Worm (Caenorhabditis elegans) whole organism, midembryonic: ENCODE data around the gene R12B2.3.

Source experiments
- T22C8.4 ChIP-seq: fragments of 200-800 bp; sonication (Bioruptor generic); IDR thresholded peaks from 2 replicates; pipeline ENCODE4 v1.3.6; 2022; ENCODE audit warnings: missing genetic modification characterization, missing compliant biosample characterization
- cog-1 ChIP-seq: sonication (generic microtip); optimal IDR thresholded peaks from 2 replicates; lab custom pipeline; 2016; ENCODE audit warnings: missing genetic modification characterization, missing compliant biosample characterization
- flt-1 ChIP-seq: fragments of 200-800 bp; sonication (Bioruptor generic); IDR thresholded peaks from 2 replicates; pipeline ENCODE4 v1.3.6; 2022; ENCODE audit warnings: missing genetic modification characterization, missing compliant biosample characterization
- klf-2 ChIP-seq: fragments of 200-800 bp; sonication (Bioruptor generic); conservative IDR thresholded peaks from 2 replicates; pipeline ENCODE4 v1.3.6; 2022; ENCODE audit warnings: missing genetic modification reagents, missing genetic modification characterization, missing compliant biosample characterization
- med-1 ChIP-seq: sonication (generic microtip); optimal IDR thresholded peaks from 2 replicates; lab custom pipeline; 2017; ENCODE audit warnings: missing genetic modification characterization, mild to moderate bottlenecking, missing compliant biosample characterization, antibody characterized with exemption, missing genetic modification reagents; ENCODE audit not compliant: insufficient read depth
- ref-1 ChIP-seq: fragments of 200-800 bp; sonication (Bioruptor generic); conservative IDR thresholded peaks from 2 replicates; pipeline ENCODE4 v1.3.6; 2022; ENCODE audit warnings: missing genetic modification reagents, missing genetic modification characterization, missing compliant biosample characterization
- tab-1 ChIP-seq: fragments of 200-800 bp; sonication (Bioruptor generic); IDR thresholded peaks from 2 replicates; pipeline ENCODE4 v1.3.6; 2022; ENCODE audit warnings: missing genetic modification characterization, missing compliant biosample characterization
- ztf-23 ChIP-seq: fragments of 200-800 bp; sonication (Bioruptor generic); IDR thresholded peaks from 2 replicates; pipeline ENCODE4 v1.3.6; 2022; ENCODE audit warnings: missing genetic modification reagents, missing genetic modification characterization, missing compliant biosample characterization
- ztf-29 ChIP-seq: fragments of 200-800 bp; sonication (Bioruptor generic); IDR thresholded peaks from 2 replicates; pipeline ENCODE4 v1.3.6; 2022; ENCODE audit warnings: missing genetic modification reagents, missing genetic modification characterization, missing compliant biosample characterization

R12B2.3 gene

ce11 chrIII:5794982-5795381, 10.4 kb upstream of the R12B2.3 start:
- TF ChIP-seq tab-1 (GFP tag; lab: Robert Waterston, UW) (no peak), klf-2 (GFP tag; lab: Robert Waterston, UW) (no peak), ztf-23 (GFP tag; lab: Robert Waterston, UW) (no peak), med-1 (GFP tag; lab: Kevin White, UChicago) (no peak), flt-1 (GFP tag; lab: Robert Waterston, UW) (no peak), ref-1 (GFP tag; lab: Robert Waterston, UW) (no peak), ztf-29 (no peak), T22C8.4 (GFP tag; lab: Robert Waterston, UW) (no peak), cog-1 (tag; lab: Kevin White, UChicago) (no peak)

- TF ChIP-seq ztf-29 (no peak), flt-1 (GFP tag; lab: Robert Waterston, UW) (no peak), T22C8.4 (GFP tag; lab: Robert Waterston, UW) (no peak), tab-1 (GFP tag; lab: Robert Waterston, UW) (no peak), ztf-23 (GFP tag; lab: Robert Waterston, UW) (no peak), ref-1 (GFP tag; lab: Robert Waterston, UW) (no peak), med-1 (GFP tag; lab: Kevin White, UChicago) (no peak), klf-2 (GFP tag; lab: Robert Waterston, UW) (no peak), cog-1 (tag; lab: Kevin White, UChicago) (no peak)
Observed at ce11 chrIII:5798747-5799146, 6.6 kb upstream of the R12B2.3 start, which contains the start of gene ceh-10. Gene ceh-10, plus strand, starts transcription at chrIII:5799047.

- no peak for TF ChIP-seq tab-1 (GFP tag; lab: Robert Waterston, UW)
- TF ChIP-seq ztf-23 (GFP tag; lab: Robert Waterston, UW) = no peak
- no peak for TF ChIP-seq med-1 (GFP tag; lab: Kevin White, UChicago)
- TF ChIP-seq T22C8.4 (GFP tag; lab: Robert Waterston, UW) = no peak
- TF ChIP-seq klf-2 (GFP tag; lab: Robert Waterston, UW) = no peak
- no peak for TF ChIP-seq ref-1 (GFP tag; lab: Robert Waterston, UW)
- no peak for TF ChIP-seq flt-1 (GFP tag; lab: Robert Waterston, UW)
- TF ChIP-seq cog-1 (tag; lab: Kevin White, UChicago) = no peak
- no peak for TF ChIP-seq ztf-29
Observed at ce11 chrIII:5802971-5803370, 2.4 kb upstream of the R12B2.3 start, which contains the start of the genes polq-1 and him-10. Gene polq-1, minus strand, starts transcription at chrIII:5803160. Gene him-10, plus strand, starts transcription at chrIII:5803260.

- TF ChIP-seq ref-1 (GFP tag; lab: Robert Waterston, UW) = no peak
- no peak for TF ChIP-seq tab-1 (GFP tag; lab: Robert Waterston, UW)
- no peak for TF ChIP-seq med-1 (GFP tag; lab: Kevin White, UChicago)
- no peak for TF ChIP-seq klf-2 (GFP tag; lab: Robert Waterston, UW)
- TF ChIP-seq flt-1 (GFP tag; lab: Robert Waterston, UW) = no peak
- no peak for TF ChIP-seq T22C8.4 (GFP tag; lab: Robert Waterston, UW)
- no peak for TF ChIP-seq ztf-29
- TF ChIP-seq cog-1 (tag; lab: Kevin White, UChicago) = no peak
Observed at ce11 chrIII:5806720-5807119, 1.3 kb downstream of the R12B2.3 start, which contains the start of gene R12B2.2. Gene R12B2.2, plus strand, starts transcription at chrIII:5807020.

ce11 chrIII:5810012-5810411, 4.6 kb downstream of the R12B2.3 start:
- no peak for TF ChIP-seq ref-1 (GFP tag; lab: Robert Waterston, UW)
- TF ChIP-seq flt-1 (GFP tag; lab: Robert Waterston, UW) = no peak
- no peak for TF ChIP-seq klf-2 (GFP tag; lab: Robert Waterston, UW)
- TF ChIP-seq ztf-23 (GFP tag; lab: Robert Waterston, UW) = no peak
- no peak for TF ChIP-seq tab-1 (GFP tag; lab: Robert Waterston, UW)
- no peak for TF ChIP-seq cog-1 (tag; lab: Kevin White, UChicago)
- no peak for TF ChIP-seq med-1 (GFP tag; lab: Kevin White, UChicago)
- TF ChIP-seq ztf-29 = no peak
- no peak for TF ChIP-seq T22C8.4 (GFP tag; lab: Robert Waterston, UW)

- TF ChIP-seq tab-1 (GFP tag; lab: Robert Waterston, UW) (no peak), med-1 (GFP tag; lab: Kevin White, UChicago) (no peak), cog-1 (tag; lab: Kevin White, UChicago) (no peak), klf-2 (GFP tag; lab: Robert Waterston, UW) (no peak), ref-1 (GFP tag; lab: Robert Waterston, UW) (no peak), ztf-29 (no peak), ztf-23 (GFP tag; lab: Robert Waterston, UW) (no peak)
Observed at ce11 chrIII:5811957-5812356, 6.6 kb downstream of the R12B2.3 start.

- no peak for TF ChIP-seq klf-2 (GFP tag; lab: Robert Waterston, UW)
- no peak for TF ChIP-seq med-1 (GFP tag; lab: Kevin White, UChicago)
- TF ChIP-seq cog-1 (tag; lab: Kevin White, UChicago) = no peak
- TF ChIP-seq T22C8.4 (GFP tag; lab: Robert Waterston, UW) = no peak
- no peak for TF ChIP-seq flt-1 (GFP tag; lab: Robert Waterston, UW)
- no peak for TF ChIP-seq ref-1 (GFP tag; lab: Robert Waterston, UW)
- TF ChIP-seq ztf-29 = no peak
- no peak for TF ChIP-seq tab-1 (GFP tag; lab: Robert Waterston, UW)
- no peak for TF ChIP-seq ztf-23 (GFP tag; lab: Robert Waterston, UW)
Observed at ce11 chrIII:5812672-5813071, 7.3 kb downstream of the R12B2.3 start.

- TF ChIP-seq ztf-23 (GFP tag; lab: Robert Waterston, UW) (no peak), ztf-29 (no peak), cog-1 (tag; lab: Kevin White, UChicago) (no peak), flt-1 (GFP tag; lab: Robert Waterston, UW) (no peak), tab-1 (GFP tag; lab: Robert Waterston, UW) (no peak), med-1 (GFP tag; lab: Kevin White, UChicago) (no peak), klf-2 (GFP tag; lab: Robert Waterston, UW) (no peak), T22C8.4 (GFP tag; lab: Robert Waterston, UW) (no peak), ref-1 (GFP tag; lab: Robert Waterston, UW) (no peak)
Observed at ce11 chrIII:5813501-5813900, 8.1 kb downstream of the R12B2.3 start.

ce11 chrIII:5814098-5814497, 8.7 kb downstream of the R12B2.3 start:
- TF ChIP-seq ztf-29 (no peak), klf-2 (GFP tag; lab: Robert Waterston, UW) (no peak), cog-1 (tag; lab: Kevin White, UChicago) (no peak), flt-1 (GFP tag; lab: Robert Waterston, UW) (no peak), tab-1 (GFP tag; lab: Robert Waterston, UW) (no peak), T22C8.4 (GFP tag; lab: Robert Waterston, UW) (no peak), med-1 (GFP tag; lab: Kevin White, UChicago) (no peak), ref-1 (GFP tag; lab: Robert Waterston, UW) (no peak), ztf-23 (GFP tag; lab: Robert Waterston, UW) (no peak)
